Fruit fly (Drosophila melanogaster) whole organism, pupa: ENCODE data around the gene CG34126.

ENCODE experiments used
- CG10348 ChIP-seq: fragments of 200-800 bp; sonication (Bioruptor generic); IDR thresholded peaks from 2 replicates; pipeline ENCODE4 v1.3.6; 2022; ENCODE audit warnings: missing biosample characterization, missing genetic modification characterization
- CG12605 ChIP-seq: fragments of 200-800 bp; sonication (Bioruptor generic); IDR thresholded peaks from 2 replicates; pipeline ENCODE4 v1.3.6; 2022; ENCODE audit warnings: missing biosample characterization, missing genetic modification characterization
- CG13204 ChIP-seq: fragments of 200-800 bp; sonication (Bioruptor generic); optimal IDR thresholded peaks from 2 replicates; lab custom pipeline; 2018; ENCODE audit warnings: missing biosample characterization, mild to moderate bottlenecking, missing genetic modification characterization, moderate library complexity
- CG14655 ChIP-seq: fragments of 200-800 bp; sonication (Bioruptor generic); optimal IDR thresholded peaks from 3 replicates; lab custom pipeline; 2017; ENCODE audit warnings: mild to moderate bottlenecking, missing biosample characterization, missing genetic modification reagents, missing genetic modification characterization
- CG15710 ChIP-seq: fragments of 200-800 bp; sonication (Bioruptor generic); optimal IDR thresholded peaks from 2 replicates; lab custom pipeline; 2018; ENCODE audit warnings: missing biosample characterization, mild to moderate bottlenecking, missing genetic modification characterization, moderate library complexity
- CG17806 ChIP-seq: fragments of 200-800 bp; sonication (Bioruptor generic); optimal IDR thresholded peaks from 2 replicates; lab custom pipeline; 2018; ENCODE audit warnings: missing biosample characterization, mild to moderate bottlenecking, missing genetic modification characterization, moderate library complexity
- CG32121 ChIP-seq: fragments of 200-800 bp; sonication (Bioruptor generic); IDR thresholded peaks from 2 replicates; pipeline ENCODE4 v1.3.6; 2022; ENCODE audit warnings: missing biosample characterization, missing genetic modification characterization
- CG34367 ChIP-seq: fragments of 200-800 bp; sonication (Bioruptor generic); optimal IDR thresholded peaks from 2 replicates; lab custom pipeline; 2018; ENCODE audit warnings: missing biosample characterization, mild to moderate bottlenecking, missing genetic modification characterization
- CG4496 ChIP-seq: fragments of 200-800 bp; sonication (Bioruptor generic); IDR thresholded peaks from 3 replicates; pipeline ENCODE4 v1.3.6; 2022; ENCODE audit warnings: missing biosample characterization, missing genetic modification characterization
- CG8159 ChIP-seq: fragments of 200-800 bp; sonication (Bioruptor generic); optimal IDR thresholded peaks from 3 replicates; lab custom pipeline; 2018; ENCODE audit warnings: missing biosample characterization, mild to moderate bottlenecking, missing genetic modification characterization, moderate library complexity
- CG8301 ChIP-seq: fragments of 200-800 bp; sonication (Bioruptor generic); optimal IDR thresholded peaks from 2 replicates; lab custom pipeline; 2018; ENCODE audit warnings: missing biosample characterization, mild to moderate bottlenecking, missing genetic modification characterization
- CG9948 ChIP-seq: fragments of 200-800 bp; sonication (Bioruptor generic); optimal IDR thresholded peaks from 2 replicates; lab custom pipeline; 2018; ENCODE audit warnings: missing biosample characterization, mild to moderate bottlenecking, missing genetic modification characterization, moderate library complexity
- D1 ChIP-seq: fragments of 200-800 bp; sonication (Bioruptor generic); optimal IDR thresholded peaks from 2 replicates; lab custom pipeline; 2018; ENCODE audit warnings: missing biosample characterization, mild to moderate bottlenecking, missing genetic modification characterization, moderate library complexity
- EcR ChIP-seq: fragments of 200-800 bp; sonication (Bioruptor generic); optimal IDR thresholded peaks from 3 replicates; lab custom pipeline; 2019; ENCODE audit warnings: missing biosample characterization, missing genetic modification characterization, mild to moderate bottlenecking, moderate library complexity, missing genetic modification reagents
- Ets98B ChIP-seq: fragments of 200-800 bp; sonication (Bioruptor generic); IDR thresholded peaks from 2 replicates; pipeline ENCODE4 v1.3.6; 2022; ENCODE audit warnings: missing biosample characterization, missing genetic modification characterization
- Pif1A ChIP-seq: fragments of 200-800 bp; sonication (Bioruptor generic); optimal IDR thresholded peaks from 3 replicates; lab custom pipeline; 2016; ENCODE audit warnings: missing biosample characterization, missing genetic modification characterization
- Pif1B ChIP-seq: fragments of 200-800 bp; sonication (Bioruptor generic); optimal IDR thresholded peaks from 3 replicates; lab custom pipeline; 2016; ENCODE audit warnings: missing biosample characterization, missing genetic modification characterization
- Snoo ChIP-seq: fragments of 200-800 bp; sonication (Bioruptor generic); optimal IDR thresholded peaks from 3 replicates; lab custom pipeline; 2017; ENCODE audit warnings: missing biosample characterization, mild to moderate bottlenecking, missing genetic modification characterization, inconsistent platforms
- fd96Ca ChIP-seq: fragments of 200-800 bp; sonication (Bioruptor generic); IDR thresholded peaks from 3 replicates; pipeline ENCODE4 v1.3.6; 2022; ENCODE audit warnings: missing biosample characterization, missing genetic modification characterization
- gl ChIP-seq: fragments of 200-800 bp; sonication (Bioruptor generic); optimal IDR thresholded peaks from 2 replicates; lab custom pipeline; 2018; ENCODE audit warnings: missing biosample characterization, mild to moderate bottlenecking, missing genetic modification characterization
- rn ChIP-seq: fragments of 200-800 bp; sonication (Bioruptor generic); IDR thresholded peaks from 2 replicates; pipeline ENCODE4 v1.3.6; 2022; ENCODE audit warnings: missing biosample characterization, missing genetic modification characterization

CG34126 gene

dm6 chr2L:4973731-4974415 lies 7.5 kb upstream of the CG34126 start, which contains the start of gene mRpL28:
TSS of gene mRpL28 (plus strand) at chr2L:4973976.
- TF ChIP-seq Pif1B (GFP tag; lab: Kevin White, UChicago) = no peak
- no peak for TF ChIP-seq CG15710 (tag; lab: Kevin White, UChicago)
- TF ChIP-seq EcR (GFP tag; lab: Kevin White, UChicago) = peak; percentile 70
- no peak for TF ChIP-seq Ets98B (GFP tag; lab: Robert Waterston, UW)
- TF ChIP-seq Snoo (tag; lab: Kevin White, UChicago) = no peak
- TF ChIP-seq fd96Ca (GFP tag; lab: Robert Waterston, UW) = peak; percentile 18; the same call in 1 of the 3 replicates
- no peak for TF ChIP-seq Pif1A (GFP tag; lab: Kevin White, UChicago)
- TF ChIP-seq CG13204 = no peak
- no peak for TF ChIP-seq rn (GFP tag; lab: Robert Waterston, UW)
- 0 out of 3 replicates have a peak, but pooled peaks have one; percentile 24 for TF ChIP-seq CG4496 (GFP tag; lab: Robert Waterston, UW)

- TF ChIP-seq CG12605 (GFP tag; lab: Robert Waterston, UW) (peak; percentile 89), CG8301 (tag; lab: Kevin White, UChicago) (peak; percentile 92), CG32121 (GFP tag; lab: Robert Waterston, UW) (peak; percentile 95), Ets98B (GFP tag; lab: Robert Waterston, UW) (peak; percentile 94), gl (tag; lab: Kevin White, UChicago) (peak; percentile 81), CG17806 (peak; percentile 91), CG13204 (no peak), CG34367 (tag; lab: Kevin White, UChicago) (peak; percentile 85), D1 (tag; lab: Kevin White, UChicago) (no peak), rn (GFP tag; lab: Robert Waterston, UW) (peak; percentile 87), CG10348 (GFP tag; lab: Robert Waterston, UW) (peak; percentile 87), Pif1A (GFP tag; lab: Kevin White, UChicago) (no peak), fd96Ca (GFP tag; lab: Robert Waterston, UW) (peak; percentile 84), CG9948 (tag; lab: Kevin White, UChicago) (peak; percentile 89), CG4496 (GFP tag; lab: Robert Waterston, UW) (peak; percentile 97), Pif1B (GFP tag; lab: Kevin White, UChicago) (no peak), CG15710 (tag; lab: Kevin White, UChicago) (peak; percentile 87), CG8159 (tag; lab: Kevin White, UChicago) (peak; percentile 95), Snoo (tag; lab: Kevin White, UChicago) (peak; percentile 89), EcR (GFP tag; lab: Kevin White, UChicago) (peak; percentile 6), CG14655 (GFP tag; lab: Kevin White, UChicago) (no peak)
Measured at dm6 chr2L:4976988-4977551, 4.3 kb upstream of the CG34126 start, which contains the start of the genes Gmd and CG3792. TSS of gene Gmd (minus strand) at chr2L:4977023. TSS of gene CG3792 (plus strand) at chr2L:4977312.

dm6 chr2L:4979138-4979537 lies 2.3 kb upstream of the CG34126 start, which contains the start of gene CG8891:
TSS of gene CG8891 (minus strand) at chr2L:4979379.
- TF ChIP-seq CG15710 (tag; lab: Kevin White, UChicago) = no peak
- no peak for TF ChIP-seq CG12605 (GFP tag; lab: Robert Waterston, UW)
- no peak for TF ChIP-seq CG10348 (GFP tag; lab: Robert Waterston, UW)
- no peak for TF ChIP-seq CG8159 (tag; lab: Kevin White, UChicago)
- TF ChIP-seq Ets98B (GFP tag; lab: Robert Waterston, UW) = no peak
- no peak for TF ChIP-seq CG4496 (GFP tag; lab: Robert Waterston, UW)
- no peak for TF ChIP-seq CG14655 (GFP tag; lab: Kevin White, UChicago)
- no peak for TF ChIP-seq fd96Ca (GFP tag; lab: Robert Waterston, UW)
- TF ChIP-seq EcR (GFP tag; lab: Kevin White, UChicago) = no peak
- TF ChIP-seq CG17806 = no peak
- no peak for TF ChIP-seq Snoo (tag; lab: Kevin White, UChicago)
- no peak for TF ChIP-seq CG32121 (GFP tag; lab: Robert Waterston, UW)
- no peak for TF ChIP-seq Pif1A (GFP tag; lab: Kevin White, UChicago)
- no peak for TF ChIP-seq rn (GFP tag; lab: Robert Waterston, UW)
- TF ChIP-seq CG34367 (tag; lab: Kevin White, UChicago) = no peak

- TF ChIP-seq CG34367 (tag; lab: Kevin White, UChicago) = no peak
- TF ChIP-seq CG15710 (tag; lab: Kevin White, UChicago) = no peak
- no peak for TF ChIP-seq rn (GFP tag; lab: Robert Waterston, UW)
- TF ChIP-seq CG9948 (tag; lab: Kevin White, UChicago) = no peak
- TF ChIP-seq Pif1B (GFP tag; lab: Kevin White, UChicago) = no peak
- no peak for TF ChIP-seq CG4496 (GFP tag; lab: Robert Waterston, UW)
- TF ChIP-seq Snoo (tag; lab: Kevin White, UChicago) = no peak
- TF ChIP-seq CG8159 (tag; lab: Kevin White, UChicago) = no peak
- TF ChIP-seq CG8301 (tag; lab: Kevin White, UChicago) = no peak
- no peak for TF ChIP-seq CG12605 (GFP tag; lab: Robert Waterston, UW)
- TF ChIP-seq CG13204 = no peak
- TF ChIP-seq CG10348 (GFP tag; lab: Robert Waterston, UW) = no peak
- TF ChIP-seq Ets98B (GFP tag; lab: Robert Waterston, UW) = no peak
- TF ChIP-seq fd96Ca (GFP tag; lab: Robert Waterston, UW) = no peak
- TF ChIP-seq gl (tag; lab: Kevin White, UChicago) = no peak
- TF ChIP-seq CG14655 (GFP tag; lab: Kevin White, UChicago) = no peak
- no peak for TF ChIP-seq EcR (GFP tag; lab: Kevin White, UChicago)
- TF ChIP-seq CG17806 = no peak
- no peak for TF ChIP-seq Pif1A (GFP tag; lab: Kevin White, UChicago)
- TF ChIP-seq D1 (tag; lab: Kevin White, UChicago) = no peak
Measured at dm6 chr2L:4982098-4982646, 758 bp downstream of the CG34126 start.
